Worm (Caenorhabditis elegans): ENCODE results near the gene T03G6.1.

ce11 chrX:2613077-2613476, 5.0 kb downstream of the T03G6.1 start:
- TF ChIP-seq med-1 (GFP tag; optimal IDR thresholded peaks at IDR 0.05; ENCODE audit: insufficient read depth) (peak; percentile 3), T22C8.4 (GFP tag; IDR thresholded peaks at IDR 0.05) (peak; percentile 88)
